Fruit fly (Drosophila melanogaster) whole organism, wandering third instar larva: Measurements from ENCODE around the gene Ugt303B2.

ENCODE experiments used
- Dfd ChIP-seq: fragments of >200 bp; optimal IDR thresholded peaks from 2 replicates; lab custom pipeline; 2017; ENCODE audit warnings: missing biosample characterization, missing genetic modification characterization
- N ChIP-seq: fragments of >200 bp; optimal IDR thresholded peaks from 2 replicates; lab custom pipeline; 2018; ENCODE audit warnings: missing biosample characterization, missing external identifiers, missing genetic modification characterization
- OdsH ChIP-seq: fragments of 200-800 bp; sonication (Bioruptor generic); optimal IDR thresholded peaks from 2 replicates; lab custom pipeline; 2016; ENCODE audit warnings: missing biosample characterization, mild to moderate bottlenecking, missing genetic modification characterization
- Vsx2 ChIP-seq: fragments of 200-300, 225-300 bp; sonication (Bioruptor generic); optimal IDR thresholded peaks from 2 replicates; lab custom pipeline; 2018; ENCODE audit warnings: missing biosample characterization, missing genetic modification characterization; ENCODE audit not compliant: partially characterized antibody
- brk ChIP-seq: fragments of 200-800 bp; sonication (Bioruptor generic); optimal IDR thresholded peaks from 2 replicates; lab custom pipeline; 2016; ENCODE audit warnings: missing biosample characterization, mild to moderate bottlenecking, missing genetic modification characterization
- lola ChIP-seq: fragments of >200 bp; optimal IDR thresholded peaks from 2 replicates; lab custom pipeline; 2017; ENCODE audit warnings: missing biosample characterization, missing genetic modification characterization
- psq ChIP-seq: fragments of 200-800 bp; sonication (Bioruptor generic); optimal IDR thresholded peaks from 3 replicates; lab custom pipeline; 2017; ENCODE audit warnings: missing biosample characterization, mild to moderate bottlenecking, missing genetic modification characterization, moderate library complexity
- woc ChIP-seq: sonication (Bioruptor generic); optimal IDR thresholded peaks from 2 replicates; lab custom pipeline; 2016; ENCODE audit warnings: missing biosample characterization, mild to moderate bottlenecking, missing genetic modification characterization

dm6 chr3R:23569195-23569594 is 30.5 kb upstream of the Ugt303B2 start:
- TF ChIP-seq N (GFP tag; lab: Kevin White, UChicago) (no peak), psq (no peak), Vsx2 (GFP tag; lab: Kevin White, UChicago) (no peak), Dfd (GFP tag; lab: Kevin White, UChicago) (peak; percentile 75), lola (GFP tag; lab: Kevin White, UChicago) (no peak), woc (GFP tag; lab: Kevin White, UChicago) (no peak), brk (GFP tag; lab: Kevin White, UChicago) (no peak), OdsH (GFP tag; lab: Kevin White, UChicago) (no peak)
